Worm (Caenorhabditis elegans): ENCODE measurements around the gene xbp-1.

xbp-1 gene

ce11 chrIII:4241181-4241580, 47.6 kb downstream of the xbp-1 start:
- TF ChIP-seq Y105C5A.15 (GFP tag; IDR thresholded peaks at IDR 0.05), result no peak
- TF ChIP-seq arid-1 (GFP tag; conservative IDR thresholded peaks at IDR 0.05), result no peak
- no peak for TF ChIP-seq dmd-9 (GFP tag; IDR thresholded peaks at IDR 0.05)
- no peak for TF ChIP-seq lin-39 (tag; optimal IDR thresholded peaks at IDR 0.05)
- peak in 1 of 2 experiments; percentile 62 for TF ChIP-seq unc-62 (GFP tag; optimal IDR thresholded peaks at IDR 0.05 in 1 of 2)
- TF ChIP-seq unc-62 (tag; optimal IDR thresholded peaks at IDR 0.05), result no peak

- TF ChIP-seq zip-2 (tag; optimal IDR thresholded peaks at IDR 0.05) (peak; percentile 90), unc-39 (tag; optimal IDR thresholded peaks at IDR 0.05) (peak; percentile 15), nhr-10 (tag; optimal IDR thresholded peaks at IDR 0.05) (no peak)
Observed at ce11 chrIII:4242225-4242862, 48.7 kb downstream of the xbp-1 start, which contains the start of gene F43C1.7. TSS of gene F43C1.7 (minus strand) at chrIII:4242575.

- TF ChIP-seq mxl-2 (GFP tag; conservative IDR thresholded peaks at IDR 0.05) (no peak), ceh-32 (tag; optimal IDR thresholded peaks at IDR 0.05; ENCODE audit: poor library complexity) (no peak), zag-1 (tag; optimal IDR thresholded peaks at IDR 0.05) (no peak), lin-1 (GFP tag; IDR thresholded peaks at IDR 0.05) (no peak), rbr-2 (tag; optimal IDR thresholded peaks at IDR 0.05) (no peak), nhr-48 (tag; optimal IDR thresholded peaks at IDR 0.05) (no peak), tra-1 (GFP tag; IDR thresholded peaks at IDR 0.05) (no peak), php-3 (GFP tag; IDR thresholded peaks at IDR 0.05) (no peak), zfp-3 (GFP tag; conservative IDR thresholded peaks at IDR 0.05) (no peak), F10B5.3 (tag; optimal IDR thresholded peaks at IDR 0.05) (no peak)
Observed at ce11 chrIII:4243461-4243860, 49.9 kb downstream of the xbp-1 start, which contains the start of gene mrpl-21. TSS of gene mrpl-21 (minus strand) at chrIII:4243561.

ce11 chrIII:4244285-4244684, 50.7 kb downstream of the xbp-1 start, which contains the start of gene zhit-2:
TSS of gene zhit-2 (minus strand) at chrIII:4244385.
- TF ChIP-seq ztf-7 (tag; optimal IDR thresholded peaks at IDR 0.05), result no peak
- no peak for TF ChIP-seq fkh-10 (GFP tag; optimal IDR thresholded peaks at IDR 0.05)
- no peak for TF ChIP-seq dve-1 (tag; optimal IDR thresholded peaks at IDR 0.05; ENCODE audit: insufficient read depth)
- no peak for TF ChIP-seq aha-1 (tag)
- no peak for TF ChIP-seq sdz-12 (GFP tag; optimal IDR thresholded peaks at IDR 0.05)
- TF ChIP-seq nhr-25 (tag; optimal IDR thresholded peaks at IDR 0.05; ENCODE audit: borderline replicate concordance, insufficient read depth), result no peak
- no peak for TF ChIP-seq ceh-20 (GFP tag; IDR thresholded peaks at IDR 0.05)
- no peak for TF ChIP-seq F10B5.3 (tag; optimal IDR thresholded peaks at IDR 0.05)
- TF ChIP-seq gei-8 (GFP tag; optimal IDR thresholded peaks at IDR 0.05), result no peak
- no peak for TF ChIP-seq duxl-1 (tag; optimal IDR thresholded peaks at IDR 0.05; ENCODE audit: poor library complexity)
- no peak for TF ChIP-seq T26A8.4 (GFP tag; IDR thresholded peaks at IDR 0.05)
- no peak for TF ChIP-seq Y75B8A.6 (GFP tag; IDR thresholded peaks at IDR 0.05)
- no peak for TF ChIP-seq arid-1 (GFP tag; conservative IDR thresholded peaks at IDR 0.05)
- TF ChIP-seq lin-1 (GFP tag; IDR thresholded peaks at IDR 0.05), result no peak
